Fruit fly (Drosophila melanogaster): ENCODE measurements around the gene mdy.

The mdy gene

DNA sequence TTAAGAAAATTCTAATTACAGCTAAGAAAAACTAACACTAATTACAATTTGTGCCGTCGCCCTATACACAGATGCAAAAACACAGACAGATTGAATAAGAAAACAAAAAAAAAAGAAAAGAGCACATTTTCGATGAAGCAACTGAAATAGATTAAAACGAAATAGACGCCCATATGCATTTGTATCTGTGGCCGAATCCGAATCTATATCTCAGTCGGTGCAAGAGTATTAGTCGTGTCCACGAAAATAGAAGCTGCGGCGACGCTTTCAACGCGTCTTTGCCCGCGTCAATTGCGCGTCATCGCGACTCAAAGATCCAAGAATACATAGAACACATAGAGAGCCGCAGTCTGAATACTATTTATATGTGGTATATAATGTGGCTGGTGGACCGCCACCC, 58.5 kb downstream of the mdy start:
- TF ChIP-seq Vsx2 (GFP tag; optimal IDR thresholded peaks at IDR 0.05; ENCODE audit: partially characterized antibody), result no peak
- no peak for TF ChIP-seq Hr78 (GFP tag; optimal IDR thresholded peaks at IDR 0.05)
- no peak for TF ChIP-seq dsf (GFP tag; optimal IDR thresholded peaks at IDR 0.05; ENCODE audit: borderline replicate concordance)
- no peak for TF ChIP-seq foxo (GFP tag; optimal IDR thresholded peaks at IDR 0.05)

DNA sequence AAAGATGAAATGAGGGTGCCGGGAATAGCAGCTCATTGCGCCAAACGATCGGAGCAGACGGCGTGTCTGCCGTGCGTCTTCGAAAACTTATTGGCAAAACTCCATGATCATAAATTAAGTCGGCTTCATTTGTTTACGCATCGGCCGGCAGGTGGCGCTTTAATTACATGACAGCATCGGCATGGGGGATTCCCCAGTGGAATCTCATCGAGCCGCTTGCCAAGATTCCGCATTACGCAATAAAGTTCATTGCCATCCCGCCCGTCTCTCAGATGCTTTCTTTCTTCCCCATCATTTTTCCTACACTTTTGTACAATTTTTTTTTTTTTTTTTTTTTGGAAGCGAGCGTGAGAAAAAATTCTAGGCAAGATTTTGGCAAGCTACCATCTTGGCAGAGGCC, 60.1 kb downstream of the mdy start:
- TF ChIP-seq rgr (GFP tag; optimal IDR thresholded peaks at IDR 0.05), result no peak
- TF ChIP-seq Rel (GFP tag; optimal IDR thresholded peaks at IDR 0.05), result no peak
- peak; percentile 57 for TF ChIP-seq Rel (tag; optimal IDR thresholded peaks at IDR 0.05)

All from whole organism, wandering third instar larva.